Fruit fly (Drosophila melanogaster): ENCODE data around the gene ND-SGDH.

ND-SGDH gene

DNA sequence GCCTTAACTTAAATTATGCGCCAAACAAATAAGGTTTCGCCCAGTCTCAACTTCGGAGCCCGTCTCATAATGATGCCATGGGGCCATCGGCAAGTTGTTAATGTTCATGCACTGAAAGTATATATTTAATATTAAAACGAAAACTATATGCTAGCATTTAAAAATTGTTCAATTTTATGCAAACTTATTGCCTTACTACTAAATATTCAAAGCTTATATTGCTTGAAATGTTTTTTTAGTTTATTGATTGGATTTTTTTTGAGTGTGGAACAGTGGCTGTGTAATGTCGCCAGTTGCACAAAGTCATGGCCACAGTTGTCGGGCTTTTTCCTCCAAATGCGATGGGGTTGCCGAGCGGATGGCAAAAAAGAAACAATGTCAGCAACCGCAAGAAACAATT, 24.2 kb downstream of the ND-SGDH start (continued):
- TF ChIP-seq CG11762 (GFP tag; optimal IDR thresholded peaks at IDR 0.05; ENCODE audit: insufficient read depth), result peak; percentile 70
- TF ChIP-seq Hr4 (GFP tag; optimal IDR thresholded peaks at IDR 0.05), result peak; percentile 84
- peak; percentile 74 for TF ChIP-seq CG31627 (GFP tag; optimal IDR thresholded peaks at IDR 0.05)
- peak; percentile 80 for TF ChIP-seq achi (GFP tag; optimal IDR thresholded peaks at IDR 0.05)
- TF ChIP-seq CG8319 (GFP tag; optimal IDR thresholded peaks at IDR 0.05), result peak; percentile 71
- TF ChIP-seq OdsH (GFP tag; optimal IDR thresholded peaks at IDR 0.05), result peak; percentile 81
- TF ChIP-seq Eip93F (GFP tag; optimal IDR thresholded peaks at IDR 0.05), result peak; percentile 55
- peak; percentile 91 for TF ChIP-seq eg (GFP tag; IDR thresholded peaks at IDR 0.05)
- peak; percentile 52 for TF ChIP-seq Blimp-1 (GFP tag; optimal IDR thresholded peaks at IDR 0.05)
- TF ChIP-seq CG6276 (GFP tag; optimal IDR thresholded peaks at IDR 0.05), result no peak
- TF ChIP-seq CG8119 (GFP tag; IDR thresholded peaks at IDR 0.05), result peak; percentile 91
- TF ChIP-seq Sox15 (GFP tag; optimal IDR thresholded peaks at IDR 0.05), result peak; percentile 43
- TF ChIP-seq CG32006 (GFP tag; optimal IDR thresholded peaks at IDR 0.05), result peak; percentile 83
- TF ChIP-seq fkh (GFP tag; optimal IDR thresholded peaks at IDR 0.05), result no peak
- TF ChIP-seq acj6 (GFP tag; optimal IDR thresholded peaks at IDR 0.05), result peak; percentile 82

DNA sequence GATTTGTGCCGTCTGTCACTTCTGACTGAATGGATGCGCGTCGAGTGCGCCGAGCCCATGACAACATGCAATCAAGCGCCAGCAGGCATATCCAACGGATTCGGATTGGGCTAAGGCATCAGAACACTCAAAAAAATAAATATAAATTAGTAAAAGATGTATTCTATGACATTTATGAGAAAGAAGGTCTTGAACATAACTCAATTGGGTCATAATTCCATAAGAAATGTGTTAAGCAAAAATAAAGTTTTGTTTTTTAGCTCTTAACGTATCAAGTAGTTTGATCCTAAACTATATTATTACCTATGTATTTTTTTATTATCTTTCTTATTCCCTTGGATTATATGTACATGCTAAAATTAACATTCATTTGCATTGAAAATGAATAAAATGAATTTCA, 24.8 kb downstream of the ND-SGDH start:
- TF ChIP-seq fd59A (GFP tag; optimal IDR thresholded peaks at IDR 0.05) (no peak), Met (GFP tag; optimal IDR thresholded peaks at IDR 0.05) (no peak), CG6808 (GFP tag; optimal IDR thresholded peaks at IDR 0.05) (no peak), CG3032 (tag; optimal IDR thresholded peaks at IDR 0.05) (peak; percentile 45), Ets96B (tag; optimal IDR thresholded peaks at IDR 0.05) (peak; percentile 59), CG8319 (GFP tag; optimal IDR thresholded peaks at IDR 0.05) (no peak), CG6854 (GFP tag; optimal IDR thresholded peaks at IDR 0.05) (peak; percentile 3), CG11294 (GFP tag; IDR thresholded peaks at IDR 0.05) (no peak), Eip78C (GFP tag) (peak; percentile 75), CG6163 (GFP tag; IDR thresholded peaks at IDR 0.05) (0 out of 3 replicates have a peak, but pooled peaks have one; percentile 40), pdm3 (GFP tag; optimal IDR thresholded peaks at IDR 0.05) (peak; percentile 13)

DNA sequence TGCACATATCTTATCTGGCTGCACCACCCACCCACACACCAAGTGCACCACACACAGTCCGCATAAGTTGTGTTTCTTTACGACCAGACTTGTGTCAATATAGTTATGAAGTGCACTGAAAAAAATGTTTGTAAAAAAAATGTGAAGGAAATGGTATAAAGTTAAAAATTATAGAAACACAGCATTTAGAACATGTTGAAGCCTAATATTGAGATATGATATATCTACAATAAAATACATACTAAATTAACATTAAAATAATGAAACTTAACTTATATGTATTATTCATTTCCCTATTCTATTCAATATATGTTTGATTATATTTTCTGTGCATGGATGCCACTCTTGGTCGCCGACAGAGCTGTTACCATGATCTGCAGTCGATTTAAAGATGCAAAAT, 25.4 kb downstream of the ND-SGDH start:
- TF ChIP-seq CG1621 (tag; optimal IDR thresholded peaks at IDR 0.05) (no peak), Eip75B (GFP tag; optimal IDR thresholded peaks at IDR 0.05) (no peak), Ets96B (tag; optimal IDR thresholded peaks at IDR 0.05) (peak; percentile 57), Ets21C (GFP tag; optimal IDR thresholded peaks at IDR 0.05) (no peak), Smox (GFP tag; optimal IDR thresholded peaks at IDR 0.05) (no peak), Sox14 (GFP tag; optimal IDR thresholded peaks at IDR 0.05) (no peak), CG11762 (GFP tag; optimal IDR thresholded peaks at IDR 0.05; ENCODE audit: insufficient read depth) (no peak), Sox15 (GFP tag; optimal IDR thresholded peaks at IDR 0.05) (no peak), esn (GFP tag; optimal IDR thresholded peaks at IDR 0.05) (no peak), Eip78C (GFP tag) (peak; percentile 75), CG6276 (GFP tag; optimal IDR thresholded peaks at IDR 0.05) (peak; percentile 16), OdsH (GFP tag; optimal IDR thresholded peaks at IDR 0.05) (no peak), CG3032 (tag; optimal IDR thresholded peaks at IDR 0.05) (peak; percentile 20), CG6792 (GFP tag; optimal IDR thresholded peaks at IDR 0.05) (no peak), CG10631 (GFP tag; optimal IDR thresholded peaks at IDR 0.05) (peak; percentile 12), CG10669 (GFP tag; optimal IDR thresholded peaks at IDR 0.05) (peak; percentile 36), CG11294 (GFP tag; IDR thresholded peaks at IDR 0.05) (no peak), Met (GFP tag; optimal IDR thresholded peaks at IDR 0.05) (no peak), lz (GFP tag; optimal IDR thresholded peaks at IDR 0.05) (no peak), salr (GFP tag; optimal IDR thresholded peaks at IDR 0.05) (peak in 1 of 2 experiments; percentile 45), CG8632 (GFP tag; optimal IDR thresholded peaks at IDR 0.05) (peak; percentile 8), fd59A (GFP tag; optimal IDR thresholded peaks at IDR 0.05) (peak; percentile 7), acj6 (GFP tag; optimal IDR thresholded peaks at IDR 0.05) (peak; percentile 2), dac (GFP tag; optimal IDR thresholded peaks at IDR 0.05) (no peak), Hr38 (GFP tag; optimal IDR thresholded peaks at IDR 0.05) (no peak), CG4318 (GFP tag; optimal IDR thresholded peaks at IDR 0.05) (no peak), Hr4 (GFP tag; optimal IDR thresholded peaks at IDR 0.05) (no peak), Blimp-1 (GFP tag; optimal IDR thresholded peaks at IDR 0.05) (no peak), Hr39 (GFP tag; optimal IDR thresholded peaks at IDR 0.05) (no peak), achi (GFP tag; optimal IDR thresholded peaks at IDR 0.05) (peak; percentile 33), CG31627 (GFP tag; optimal IDR thresholded peaks at IDR 0.05) (no peak), CG6163 (GFP tag; IDR thresholded peaks at IDR 0.05) (0 out of 3 replicates have a peak, but pooled peaks have one; percentile 26), CG8319 (GFP tag; optimal IDR thresholded peaks at IDR 0.05) (no peak), eg (GFP tag; IDR thresholded peaks at IDR 0.05) (0 out of 3 replicates have a peak, but pooled peaks have one; percentile 22), CG6808 (GFP tag; optimal IDR thresholded peaks at IDR 0.05) (no peak), CG15336 (GFP tag; IDR thresholded peaks at IDR 0.05) (peak; percentile 48), CG16779 (tag; optimal IDR thresholded peaks at IDR 0.05) (no peak), fkh (GFP tag; optimal IDR thresholded peaks at IDR 0.05) (no peak), dsx (GFP tag; optimal IDR thresholded peaks at IDR 0.05; ENCODE audit: poor library complexity, severe bottlenecking) (peak; percentile 50)

Measured in whole organism, prepupa.